Worm (Caenorhabditis elegans) whole organism, L2 larva: ENCODE measurements around the gene glb-14.

Source experiments
- C34F6.9 ChIP-seq: fragments of 150-350 bp; optimal IDR thresholded peaks from 2 replicates; lab custom pipeline; 2014; ENCODE audit warnings: missing biosample characterization, missing genetic modification characterization
- F13H6.1 ChIP-seq: sonication (generic microtip); optimal IDR thresholded peaks from 2 replicates; lab custom pipeline; 2016; ENCODE audit warnings: missing genetic modification characterization, missing compliant biosample characterization
- R02D3.7 ChIP-seq: fragments of 150-350 bp; optimal IDR thresholded peaks from 2 replicates; lab custom pipeline; 2014; ENCODE audit warnings: missing biosample characterization, missing genetic modification characterization
- Y55F3AM.14 ChIP-seq: fragments of 200-800 bp; sonication (Bioruptor generic); optimal IDR thresholded peaks from 2 replicates; lab custom pipeline; 2018; ENCODE audit warnings: mild to moderate bottlenecking, missing genetic modification characterization, missing compliant biosample characterization
- ZK546.5 ChIP-seq: sonication (generic microtip); optimal IDR thresholded peaks from 2 replicates; lab custom pipeline; 2017; ENCODE audit warnings: missing biosample characterization, missing genetic modification characterization
- ama-1 ChIP-seq: fragments of 150-350 bp; optimal IDR thresholded peaks from 2 replicates; lab custom pipeline; 2018; ENCODE audit warnings: inconsistent platforms
- ceh-16 ChIP-seq: fragments of 150-350 bp; optimal IDR thresholded peaks from 2 replicates; lab custom pipeline; 2014; ENCODE audit warnings: missing biosample characterization, missing genetic modification characterization
- ceh-82 ChIP-seq: fragments of 150-350 bp; optimal IDR thresholded peaks from 2 replicates; lab custom pipeline; 2014; ENCODE audit warnings: missing biosample characterization, missing genetic modification characterization
- crh-2 ChIP-seq: sonication (generic microtip); optimal IDR thresholded peaks from 2 replicates; lab custom pipeline; 2017; ENCODE audit warnings: missing biosample characterization, missing genetic modification characterization
- dmd-4 ChIP-seq: sonication (generic microtip); optimal IDR thresholded peaks from 2 replicates; lab custom pipeline; 2017; ENCODE audit warnings: missing biosample characterization, missing genetic modification characterization
- egl-27 ChIP-seq: sonication (generic microtip); optimal IDR thresholded peaks from 3 replicates; lab custom pipeline; 2017; ENCODE audit warnings: missing biosample characterization, missing genetic modification reagents, missing genetic modification characterization
- elt-1 ChIP-seq: fragments of 150-350 bp; optimal IDR thresholded peaks from 2 replicates; lab custom pipeline; 2014; ENCODE audit warnings: missing biosample characterization, missing genetic modification characterization
- fos-1 ChIP-seq: fragments of 150-350 bp; optimal IDR thresholded peaks from 2 replicates; lab custom pipeline; 2014; ENCODE audit warnings: missing biosample characterization, missing genetic modification characterization
- gmeb-1 ChIP-seq: fragments of 150-350 bp; optimal IDR thresholded peaks from 2 replicates; lab custom pipeline; 2014; ENCODE audit warnings: missing biosample characterization, missing genetic modification characterization
- lin-11 ChIP-seq: fragments of 150-350 bp; sonication (generic microtip); optimal IDR thresholded peaks from 2 replicates; lab custom pipeline; 2014; ENCODE audit warnings: missing biosample characterization, missing genetic modification characterization, inconsistent platforms, mixed read lengths
- lin-13 ChIP-seq: fragments of 150-350 bp; optimal IDR thresholded peaks from 2 replicates; lab custom pipeline; 2014; ENCODE audit warnings: missing biosample characterization, missing genetic modification reagents, missing genetic modification characterization
- lin-39 ChIP-seq: fragments of 150-350 bp; optimal IDR thresholded peaks from 2 replicates; lab custom pipeline; 2014; ENCODE audit warnings: missing biosample characterization, missing genetic modification reagents, missing genetic modification characterization
- lsy-2 ChIP-seq, 2 experiments: fragments of 150-350 bp in 1 of 2; sonication (generic microtip) in 1 of 2; optimal IDR thresholded peaks; 2 replicates each; lab custom pipeline; 2014 to 2017; ENCODE audit warnings: missing biosample characterization in 2 of 2, missing genetic modification characterization in 2 of 2
- mab-5 ChIP-seq: fragments of 150-350 bp; optimal IDR thresholded peaks from 2 replicates; lab custom pipeline; 2014; ENCODE audit warnings: missing biosample characterization, missing genetic modification characterization
- nhr-10 ChIP-seq: sonication (generic microtip); optimal IDR thresholded peaks from 2 replicates; lab custom pipeline; 2017; ENCODE audit warnings: missing biosample characterization, missing genetic modification characterization
- nhr-11 ChIP-seq: fragments of 150-350 bp; optimal IDR thresholded peaks from 2 replicates; lab custom pipeline; 2014; ENCODE audit warnings: missing biosample characterization, missing genetic modification characterization
- nhr-12 ChIP-seq: fragments of 150-350 bp; optimal IDR thresholded peaks from 2 replicates; lab custom pipeline; 2014; ENCODE audit warnings: missing biosample characterization, missing genetic modification characterization
- nhr-129 ChIP-seq: fragments of 150-350 bp; optimal IDR thresholded peaks from 2 replicates; lab custom pipeline; 2014; ENCODE audit warnings: missing biosample characterization, missing genetic modification characterization
- nhr-21 ChIP-seq: fragments of 150-350 bp; optimal IDR thresholded peaks from 2 replicates; lab custom pipeline; 2014; ENCODE audit warnings: missing biosample characterization, missing genetic modification characterization
- nhr-23 ChIP-seq: fragments of 150-350 bp; optimal IDR thresholded peaks from 2 replicates; lab custom pipeline; 2014; ENCODE audit warnings: missing biosample characterization, missing genetic modification reagents, missing genetic modification characterization
- nhr-25 ChIP-seq: fragments of 150-350 bp; sonication (generic microtip); optimal IDR thresholded peaks from 3 replicates; lab custom pipeline; 2014; ENCODE audit warnings: missing biosample characterization, missing genetic modification characterization
- nhr-6 ChIP-seq: fragments of 150-350 bp; optimal IDR thresholded peaks from 2 replicates; lab custom pipeline; 2014; ENCODE audit warnings: missing biosample characterization, missing genetic modification characterization
- sma-3 ChIP-seq: sonication (generic microtip); optimal IDR thresholded peaks from 2 replicates; lab custom pipeline; 2016; ENCODE audit warnings: missing genetic modification reagents, missing genetic modification characterization, missing compliant biosample characterization
- sma-9 ChIP-seq, 2 experiments: fragments of 150-350 bp in 1 of 2; sonication (generic microtip) in 1 of 2; optimal IDR thresholded peaks; 2 replicates each; lab custom pipeline; 2014 to 2016; ENCODE audit warnings: missing genetic modification characterization in 2 of 2, mild to moderate bottlenecking in 1 of 2, missing biosample characterization in 1 of 2, missing compliant biosample characterization in 1 of 2, missing genetic modification reagents in 1 of 2, moderate library complexity in 1 of 2
- snpc-4 ChIP-seq: fragments of 150-350 bp; optimal IDR thresholded peaks from 2 replicates; lab custom pipeline; 2014; ENCODE audit warnings: missing biosample characterization, missing genetic modification characterization
- unc-39 ChIP-seq: fragments of 150-350 bp; optimal IDR thresholded peaks from 2 replicates; lab custom pipeline; 2014; ENCODE audit warnings: missing biosample characterization, missing genetic modification characterization
- unc-55 ChIP-seq: fragments of 150-350 bp; sonication (generic microtip); optimal IDR thresholded peaks from 3 replicates; lab custom pipeline; 2014; ENCODE audit warnings: missing biosample characterization, missing genetic modification reagents, missing genetic modification characterization
- unc-62 ChIP-seq: fragments of 150-350 bp; optimal IDR thresholded peaks from 2 replicates; lab custom pipeline; 2014; ENCODE audit warnings: missing biosample characterization, missing genetic modification reagents, missing genetic modification characterization
- zag-1 ChIP-seq: fragments of 150-350 bp; optimal IDR thresholded peaks from 2 replicates; lab custom pipeline; 2014; ENCODE audit warnings: missing biosample characterization, missing genetic modification characterization
- ztf-1 ChIP-seq: fragments of 200-800 bp; sonication (Bioruptor generic); conservative IDR thresholded peaks from 2 replicates; pipeline ENCODE4 v1.3.6; 2022; ENCODE audit warnings: missing genetic modification characterization, missing compliant biosample characterization

glb-14 gene

ce11 chrV:15572613-15573012, 27.8 kb upstream of the glb-14 start, which contains the start of gene fbxa-94:
TSS of gene fbxa-94 (plus strand) at chrV:15572913.
- TF ChIP-seq nhr-23 (no peak), nhr-10 (tag; lab: Kevin White, UChicago) (no peak), ZK546.5 (tag; lab: Kevin White, UChicago) (no peak), C34F6.9 (tag; lab: Kevin White, UChicago) (no peak), lin-11 (tag; lab: Kevin White, UChicago) (no peak), elt-1 (tag; lab: Kevin White, UChicago) (no peak), ama-1 (no peak), egl-27 (tag; lab: Kevin White, UChicago) (no peak), nhr-25 (no peak), unc-62 (GFP tag; lab: Kevin White, UChicago) (no peak), nhr-21 (tag; lab: Kevin White, UChicago) (no peak), dmd-4 (tag; lab: Kevin White, UChicago) (no peak)
- TF ChIP-seq, all 48 proteins: peak for 0

- no peak for TF ChIP-seq nhr-129
- TF ChIP-seq nhr-12 (tag; lab: Kevin White, UChicago): no peak
- TF ChIP-seq Y55F3AM.14: no peak
- no peak for TF ChIP-seq ztf-1
- no peak for TF ChIP-seq nhr-21 (tag; lab: Kevin White, UChicago)
- TF ChIP-seq nhr-11 (tag; lab: Kevin White, UChicago): no peak
These were observed 26.3 kb upstream of the glb-14 start, which contains the start of gene fbxa-95 for ce11 chrV:15571006-15571526. TSS of gene fbxa-95 (plus strand) at chrV:15571476.

DNA sequence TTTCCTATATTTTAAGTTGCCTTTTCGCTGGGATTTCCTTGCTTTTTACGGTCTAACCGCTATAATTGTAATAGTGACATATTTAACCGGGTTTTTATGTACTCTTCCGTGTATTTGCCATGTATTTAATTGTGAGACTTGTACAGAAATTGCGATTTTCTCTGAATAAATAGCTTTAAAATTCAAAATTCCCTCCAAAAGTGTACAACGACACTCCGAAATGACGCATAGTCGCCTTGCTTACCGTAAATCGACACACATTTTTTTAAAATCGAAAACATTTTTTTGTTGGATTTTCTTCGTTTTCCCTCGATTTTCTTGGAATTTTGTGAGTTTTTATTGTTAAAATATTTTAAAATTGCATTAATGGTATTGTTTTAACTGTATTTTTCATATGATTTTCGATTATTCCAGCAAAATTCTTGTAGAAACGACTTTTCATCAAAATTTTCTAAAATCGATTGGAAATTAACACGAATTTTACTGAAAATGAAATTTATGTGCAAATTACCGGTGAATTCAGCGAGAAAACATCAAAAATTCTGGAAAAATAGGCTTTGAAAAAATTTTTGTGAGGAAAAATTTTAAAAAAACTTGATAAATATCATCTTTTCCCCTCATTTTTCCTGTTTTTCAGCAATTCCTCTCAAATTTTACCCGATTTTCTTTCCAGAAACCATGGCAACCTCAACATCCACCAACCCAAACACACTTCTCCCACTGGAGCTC, 25.1 kb upstream of the glb-14 start, which contains the start of gene lsm-5:
TSS of gene lsm-5 (plus strand) at position 679 of the 729 bp plus-strand sequence.
- TF ChIP-seq lin-13 (GFP tag; lab: Kevin White, UChicago) (peak; percentile 26), mab-5 (tag; lab: Kevin White, UChicago) (no peak), sma-3 (peak; percentile 39), nhr-129 (peak; percentile 77), R02D3.7 (tag; lab: Kevin White, UChicago) (peak; percentile 84), crh-2 (tag; lab: Kevin White, UChicago) (peak; percentile 61), C34F6.9 (tag; lab: Kevin White, UChicago) (peak; percentile 66), lsy-2 (tag; optimal IDR thresholded peaks at IDR 0.05; lab: Kevin White, UChicago) (peak in 1 of 2 experiments; percentile 80), nhr-6 (tag; lab: Kevin White, UChicago) (peak; percentile 36), nhr-21 (tag; lab: Kevin White, UChicago) (peak; percentile 40), F13H6.1 (tag; lab: Kevin White, UChicago) (peak; percentile 37), nhr-25 (peak; percentile 40), fos-1 (tag; lab: Kevin White, UChicago) (peak; percentile 27), unc-62 (GFP tag; lab: Kevin White, UChicago) (no peak), unc-55 (peak; percentile 88), elt-1 (tag; lab: Kevin White, UChicago) (no peak), ceh-16 (tag; lab: Kevin White, UChicago) (peak; percentile 25), lin-11 (tag; lab: Kevin White, UChicago) (no peak), zag-1 (no peak), snpc-4 (tag; lab: Kevin White, UChicago) (peak; percentile 22), gmeb-1 (tag; lab: Kevin White, UChicago) (peak; percentile 93), ama-1 (peak; percentile 95), ZK546.5 (tag; lab: Kevin White, UChicago) (no peak), ceh-82 (no peak), sma-9 (GFP tag; optimal IDR thresholded peaks at IDR 0.05; lab: Kevin White, UChicago) (peak; percentile 44), sma-9 (tag; optimal IDR thresholded peaks at IDR 0.05; lab: Kevin White, UChicago) (no peak)

DNA sequence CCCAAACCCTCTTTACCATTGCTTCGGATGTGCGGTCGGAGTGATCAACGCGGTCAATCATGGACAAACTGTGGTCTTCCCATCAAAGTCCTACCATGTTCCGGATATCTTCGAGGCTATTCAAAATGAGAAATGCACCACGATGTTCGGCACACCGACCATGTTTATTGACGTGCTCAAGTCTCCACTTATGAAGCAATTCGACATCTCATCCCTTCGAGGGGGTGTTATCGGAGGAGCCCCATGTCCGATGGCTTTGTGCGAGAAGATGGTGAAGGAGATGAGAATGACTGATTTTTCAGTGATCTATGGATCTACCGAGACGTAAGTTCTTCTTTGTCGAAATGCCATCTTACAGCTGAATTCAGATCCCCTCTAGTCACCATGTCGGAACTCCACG, 23.6 kb upstream of the glb-14 start:
- no peak for TF ChIP-seq ceh-82
- TF ChIP-seq nhr-25: no peak
- TF ChIP-seq ama-1: peak; percentile 69
- TF ChIP-seq lin-39: no peak
- TF ChIP-seq lin-11 (tag; lab: Kevin White, UChicago): no peak
- TF ChIP-seq unc-39 (tag; lab: Kevin White, UChicago): no peak
- no peak for TF ChIP-seq nhr-21 (tag; lab: Kevin White, UChicago)
